Fruit fly (Drosophila melanogaster): Measurements from ENCODE around the gene U4-U6-60K.

DNA sequence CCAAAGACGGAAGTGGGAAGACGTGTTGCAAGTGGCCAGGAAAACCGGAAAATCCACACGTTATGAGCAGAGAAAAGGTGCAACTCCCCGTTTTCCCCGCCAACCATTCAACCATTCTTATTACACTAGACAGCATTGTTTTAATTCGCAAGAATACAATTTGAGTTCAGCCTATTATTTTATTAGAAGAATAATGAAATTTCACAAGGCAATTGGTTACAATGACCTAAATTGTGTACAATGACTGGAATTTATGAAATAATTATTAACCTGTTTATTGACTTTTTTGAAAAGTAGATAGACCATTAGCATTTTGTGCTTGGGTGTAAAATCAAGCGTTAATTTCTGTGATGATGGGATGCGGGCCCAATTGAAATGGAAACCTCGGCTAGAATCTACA, 9.2 kb downstream of the U4-U6-60K start:
- no peak for TF ChIP-seq Dll (optimal IDR thresholded peaks at IDR 0.05)
- TF ChIP-seq CG8478 (optimal IDR thresholded peaks at IDR 0.05) = no peak
- no peak for TF ChIP-seq psq (optimal IDR thresholded peaks at IDR 0.05)

All from whole organism.